Worm (Caenorhabditis elegans): Measurements from ENCODE around the gene trpp-12.

DNA sequence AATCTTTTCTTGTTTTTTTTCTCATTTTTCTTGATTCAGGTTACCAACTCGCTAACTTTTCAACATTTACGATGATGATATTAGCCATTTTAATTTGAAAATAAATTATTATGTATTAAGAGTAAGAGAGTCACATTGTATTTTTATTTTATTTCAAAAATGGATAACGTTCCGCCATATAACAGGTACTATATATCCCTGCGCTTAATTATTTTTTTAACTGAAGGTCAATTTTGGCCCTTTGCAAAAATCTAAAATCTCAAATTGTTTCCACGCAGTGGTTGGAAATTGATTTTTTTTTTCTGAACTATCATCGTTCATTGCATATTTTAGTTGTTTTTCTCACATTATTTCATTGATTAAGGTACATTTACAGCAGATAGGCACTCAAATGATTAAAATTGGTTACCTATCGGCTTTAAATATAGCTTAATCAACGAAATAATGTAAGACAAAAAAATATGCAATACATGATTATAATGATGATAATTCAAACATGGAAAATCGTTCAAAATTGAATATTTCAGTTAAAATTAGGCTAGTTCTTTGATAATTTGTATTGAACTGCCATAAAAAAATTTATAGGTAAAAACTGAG is 44.7 kb upstream of the trpp-12 start:
- no peak for TF ChIP-seq dmd-8 (GFP tag; IDR thresholded peaks at IDR 0.05)
- peak; percentile 74 for TF ChIP-seq lin-38 (GFP tag; IDR thresholded peaks at IDR 0.05)
- no peak for TF ChIP-seq nhr-111 (GFP tag; optimal IDR thresholded peaks at IDR 0.05)
- TF ChIP-seq nhr-76 (tag; optimal IDR thresholded peaks at IDR 0.05) = peak; percentile 67
- no peak for TF ChIP-seq skn-1 (tag; optimal IDR thresholded peaks at IDR 0.05)
- peak; percentile 91 for TF ChIP-seq php-3 (GFP tag; IDR thresholded peaks at IDR 0.05)
- TF ChIP-seq daf-16 (GFP tag; optimal IDR thresholded peaks at IDR 0.05) = peak; percentile 80 to 94
- TF ChIP-seq daf-16 (tag; optimal IDR thresholded peaks at IDR 0.05) = peak; percentile 90
- TF ChIP-seq tag-97 (GFP tag; IDR thresholded peaks at IDR 0.05) = 0 out of 2 replicates have a peak, but pooled peaks have one; percentile 10
